Fruit fly (Drosophila melanogaster): ENCODE results near the gene Smyd5.

dm6 chr3R:21215290-21215689 lies 3.3 kb downstream of the Smyd5 start:
- TF ChIP-seq Hr39 (optimal IDR thresholded peaks at IDR 0.05) (no peak), tna (GFP tag; IDR thresholded peaks at IDR 0.05; ENCODE audit: partially characterized antibody) (no peak), ssp (GFP tag; IDR thresholded peaks at IDR 0.05) (no peak), jigr1 (GFP tag; IDR thresholded peaks at IDR 0.05) (no peak), Blimp-1 (GFP tag; optimal IDR thresholded peaks at IDR 0.05) (no peak), CG4854 (GFP tag; optimal IDR thresholded peaks at IDR 0.05) (no peak), CG18262 (tag; optimal IDR thresholded peaks at IDR 0.05) (no peak), Elba2 (GFP tag; optimal IDR thresholded peaks at IDR 0.05) (no peak), nom (GFP tag; optimal IDR thresholded peaks at IDR 0.05) (no peak), CG11456 (GFP tag; IDR thresholded peaks at IDR 0.05) (no peak), gcm2 (GFP tag; optimal IDR thresholded peaks at IDR 0.05) (no peak)
